Fruit fly (Drosophila melanogaster): ENCODE measurements around the gene ImpE3.

The ImpE3 gene

dm6 chr3R:8032923-8033478, 3.7 kb upstream of the ImpE3 start, which contains the start of the genes CG11035 and unc-45:
TSS of gene CG11035 (minus strand) at chr3R:8033009.
TSS of gene unc-45 (plus strand) at chr3R:8033301.
- TF ChIP-seq CG7101 (tag; optimal IDR thresholded peaks at IDR 0.05) (peak; percentile 33), Hr96 (GFP tag; optimal IDR thresholded peaks at IDR 0.05) (no peak), ovo (GFP tag; optimal IDR thresholded peaks at IDR 0.05) (no peak), cnc (optimal IDR thresholded peaks at IDR 0.05) (no peak), CG14711 (tag; optimal IDR thresholded peaks at IDR 0.05) (peak; percentile 53), CG33017 (tag; optimal IDR thresholded peaks at IDR 0.05) (peak; percentile 29), CG5204 (GFP tag; optimal IDR thresholded peaks at IDR 0.05) (no peak), CG11617 (GFP tag; optimal IDR thresholded peaks at IDR 0.05) (peak; percentile 63), kay (GFP tag; ENCODE audit: borderline replicate concordance) (peak; percentile 98), tj (GFP tag; optimal IDR thresholded peaks at IDR 0.05) (peak; percentile 64), CG1620 (GFP tag; optimal IDR thresholded peaks at IDR 0.05) (peak; percentile 14), cic (GFP tag; optimal IDR thresholded peaks at IDR 0.05) (peak; percentile 10), CG7045 (GFP tag; optimal IDR thresholded peaks at IDR 0.05) (peak; percentile 51), pad (GFP tag; optimal IDR thresholded peaks at IDR 0.05) (peak; percentile 18), Mnt (GFP tag; optimal IDR thresholded peaks at IDR 0.05) (peak; percentile 62), bab1 (GFP tag; optimal IDR thresholded peaks at IDR 0.05) (peak; percentile 70), Crg-1 (GFP tag; optimal IDR thresholded peaks at IDR 0.05) (peak; percentile 28), toe (GFP tag; optimal IDR thresholded peaks at IDR 0.05) (peak; percentile 79), CG12768 (GFP tag; optimal IDR thresholded peaks at IDR 0.05) (no peak), Clk (GFP tag; optimal IDR thresholded peaks at IDR 0.05) (no peak)

- TF ChIP-seq CG12768 (GFP tag; optimal IDR thresholded peaks at IDR 0.05) (no peak), Hr96 (GFP tag; optimal IDR thresholded peaks at IDR 0.05) (no peak), bab1 (GFP tag; optimal IDR thresholded peaks at IDR 0.05) (peak; percentile 56), CG5204 (GFP tag; optimal IDR thresholded peaks at IDR 0.05) (no peak), Mnt (GFP tag; optimal IDR thresholded peaks at IDR 0.05) (peak; percentile 99), CG7045 (GFP tag; optimal IDR thresholded peaks at IDR 0.05) (no peak), kay (GFP tag; ENCODE audit: borderline replicate concordance) (peak; percentile 95), Crg-1 (GFP tag; optimal IDR thresholded peaks at IDR 0.05) (peak; percentile 22), pad (GFP tag; optimal IDR thresholded peaks at IDR 0.05) (peak; percentile 15), CG14711 (tag; optimal IDR thresholded peaks at IDR 0.05) (peak; percentile 2), toe (GFP tag; optimal IDR thresholded peaks at IDR 0.05) (peak; percentile 13), cic (GFP tag; optimal IDR thresholded peaks at IDR 0.05) (peak; percentile 62), cnc (optimal IDR thresholded peaks at IDR 0.05) (no peak), CG1620 (GFP tag; optimal IDR thresholded peaks at IDR 0.05) (peak; percentile 2), tj (GFP tag; optimal IDR thresholded peaks at IDR 0.05) (peak; percentile 60), Clk (GFP tag; optimal IDR thresholded peaks at IDR 0.05) (no peak), CG7101 (tag; optimal IDR thresholded peaks at IDR 0.05) (no peak), ovo (GFP tag; optimal IDR thresholded peaks at IDR 0.05) (peak; percentile 64), CG11617 (GFP tag; optimal IDR thresholded peaks at IDR 0.05) (peak; percentile 65), CG33017 (tag; optimal IDR thresholded peaks at IDR 0.05) (no peak)
These were observed 979 bp upstream of the ImpE3 start, which contains the start of the genes CG10903 and CG2747 for dm6 chr3R:8030151-8030899. TSS of gene CG10903 (plus strand) at chr3R:8030411. TSS of gene CG2747 (minus strand) at chr3R:8030790.

DNA sequence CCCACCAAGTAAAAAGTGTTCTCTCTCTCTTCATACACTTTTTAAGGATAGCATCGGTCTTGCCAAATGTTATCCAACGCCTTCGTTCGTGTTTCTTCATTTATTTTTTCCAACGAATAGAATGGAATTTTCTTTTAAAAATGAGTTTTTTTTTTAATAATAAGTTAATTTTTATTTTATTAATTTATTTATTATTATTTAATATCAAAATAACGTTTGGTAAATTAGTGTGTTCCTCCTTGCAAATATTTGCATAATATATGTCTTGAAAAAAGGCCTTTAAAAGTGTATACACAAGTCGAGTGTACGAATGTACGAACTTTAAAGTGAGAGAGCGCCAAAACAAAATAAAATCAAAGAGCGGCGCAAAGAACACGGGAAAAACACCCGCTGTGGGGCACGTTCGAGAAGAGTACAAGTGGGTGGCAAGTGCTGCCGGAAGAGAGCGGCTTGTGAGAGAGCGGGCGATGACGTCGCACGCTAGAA, 2.1 kb downstream of the ImpE3 start:
- peak; percentile 81 for TF ChIP-seq CG33017 (tag; optimal IDR thresholded peaks at IDR 0.05)
- no peak for TF ChIP-seq cnc (optimal IDR thresholded peaks at IDR 0.05)
- TF ChIP-seq CG7045 (GFP tag; optimal IDR thresholded peaks at IDR 0.05): peak; percentile 57
- TF ChIP-seq CG1620 (GFP tag; optimal IDR thresholded peaks at IDR 0.05): no peak
- peak; percentile 1 for TF ChIP-seq pad (GFP tag; optimal IDR thresholded peaks at IDR 0.05)
- no peak for TF ChIP-seq Clk (GFP tag; optimal IDR thresholded peaks at IDR 0.05)
- TF ChIP-seq kay (GFP tag; ENCODE audit: borderline replicate concordance): no peak
- TF ChIP-seq Mnt (GFP tag; optimal IDR thresholded peaks at IDR 0.05): no peak
- peak; percentile 42 for TF ChIP-seq CG12768 (GFP tag; optimal IDR thresholded peaks at IDR 0.05)
- no peak for TF ChIP-seq toe (GFP tag; optimal IDR thresholded peaks at IDR 0.05)
- no peak for TF ChIP-seq CG14711 (tag; optimal IDR thresholded peaks at IDR 0.05)
- TF ChIP-seq bab1 (GFP tag; optimal IDR thresholded peaks at IDR 0.05): peak; percentile 13
- TF ChIP-seq Hr96 (GFP tag; optimal IDR thresholded peaks at IDR 0.05): no peak
- peak; percentile 68 for TF ChIP-seq CG7101 (tag; optimal IDR thresholded peaks at IDR 0.05)
- TF ChIP-seq Crg-1 (GFP tag; optimal IDR thresholded peaks at IDR 0.05): no peak
- no peak for TF ChIP-seq ovo (GFP tag; optimal IDR thresholded peaks at IDR 0.05)
- TF ChIP-seq CG5204 (GFP tag; optimal IDR thresholded peaks at IDR 0.05): no peak
- TF ChIP-seq cic (GFP tag; optimal IDR thresholded peaks at IDR 0.05): no peak
- TF ChIP-seq tj (GFP tag; optimal IDR thresholded peaks at IDR 0.05): peak; percentile 35
- peak; percentile 71 for TF ChIP-seq CG11617 (GFP tag; optimal IDR thresholded peaks at IDR 0.05)

- TF ChIP-seq CG12768 (GFP tag; optimal IDR thresholded peaks at IDR 0.05) (no peak), Hr96 (GFP tag; optimal IDR thresholded peaks at IDR 0.05) (no peak), Mnt (GFP tag; optimal IDR thresholded peaks at IDR 0.05) (no peak), CG1620 (GFP tag; optimal IDR thresholded peaks at IDR 0.05) (no peak), Crg-1 (GFP tag; optimal IDR thresholded peaks at IDR 0.05) (no peak), CG5204 (GFP tag; optimal IDR thresholded peaks at IDR 0.05) (no peak), cnc (optimal IDR thresholded peaks at IDR 0.05) (no peak), CG33017 (tag; optimal IDR thresholded peaks at IDR 0.05) (no peak), toe (GFP tag; optimal IDR thresholded peaks at IDR 0.05) (no peak), CG7045 (GFP tag; optimal IDR thresholded peaks at IDR 0.05) (no peak), ovo (GFP tag; optimal IDR thresholded peaks at IDR 0.05) (no peak), CG7101 (tag; optimal IDR thresholded peaks at IDR 0.05) (no peak), bab1 (GFP tag; optimal IDR thresholded peaks at IDR 0.05) (no peak), CG11617 (GFP tag; optimal IDR thresholded peaks at IDR 0.05) (no peak), cic (GFP tag; optimal IDR thresholded peaks at IDR 0.05) (no peak), pad (GFP tag; optimal IDR thresholded peaks at IDR 0.05) (no peak), kay (GFP tag; ENCODE audit: borderline replicate concordance) (no peak)
These were observed 2.8 kb downstream of the ImpE3 start for dm6 chr3R:8026515-8026914.

Data from whole organism, adult.